Fruit fly (Drosophila melanogaster): ENCODE results near the gene CG34177.

The CG34177 gene

DNA sequence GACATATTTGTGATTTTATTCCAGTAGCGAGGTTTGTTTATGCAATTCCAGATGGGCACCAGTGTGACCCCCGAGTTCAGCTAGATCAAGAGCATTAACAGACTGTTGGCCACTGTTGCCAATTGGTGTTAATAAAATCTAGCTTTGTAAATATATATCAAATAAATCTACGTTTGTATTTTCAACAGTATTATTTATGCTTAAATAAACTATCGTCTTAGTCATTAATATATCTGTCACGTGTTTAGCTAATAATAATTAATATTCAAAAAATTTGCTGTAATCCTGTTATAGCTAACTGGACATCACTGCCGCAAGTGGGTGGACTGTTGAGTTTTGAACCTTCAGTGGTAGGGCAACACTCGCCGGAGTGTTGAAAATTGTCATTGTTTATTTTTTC lies 25.8 kb downstream of the CG34177 start, which contains the start of the genes mRpL27 and CG15435 (continued):
- TF ChIP-seq CG15479 (GFP tag; optimal IDR thresholded peaks at IDR 0.05): peak; percentile 70
- TF ChIP-seq CG2712 (tag; optimal IDR thresholded peaks at IDR 0.05): peak; percentile 59
- TF ChIP-seq Tbp (GFP tag; optimal IDR thresholded peaks at IDR 0.05): no peak
- TF ChIP-seq CG10147 (GFP tag; optimal IDR thresholded peaks at IDR 0.05): peak; percentile 54
- TF ChIP-seq NK7.1 (GFP tag; optimal IDR thresholded peaks at IDR 0.05): no peak
- TF ChIP-seq run (tag; optimal IDR thresholded peaks at IDR 0.05): no peak
- no peak for TF ChIP-seq pita (GFP tag; optimal IDR thresholded peaks at IDR 0.05)
- TF ChIP-seq CG9932 (GFP tag; IDR thresholded peaks at IDR 0.05): peak; percentile 48
- TF ChIP-seq HLH54F (GFP tag; optimal IDR thresholded peaks at IDR 0.05): peak; percentile 32
- peak; percentile 31 for TF ChIP-seq CG34376 (GFP tag; optimal IDR thresholded peaks at IDR 0.05)
- peak; percentile 35 for TF ChIP-seq BEAF-32 (GFP tag; optimal IDR thresholded peaks at IDR 0.05)
- TF ChIP-seq sd (tag; optimal IDR thresholded peaks at IDR 0.05): peak; percentile 0
- TF ChIP-seq gcm2 (GFP tag; optimal IDR thresholded peaks at IDR 0.05): no peak
- TF ChIP-seq CG30020 (tag; optimal IDR thresholded peaks at IDR 0.05): peak; percentile 48
- TF ChIP-seq CG7963 (GFP tag; IDR thresholded peaks at IDR 0.05; ENCODE audit: partially characterized antibody): no peak
- peak; percentile 42 for TF ChIP-seq CG4328 (GFP tag; optimal IDR thresholded peaks at IDR 0.05)
- no peak for TF ChIP-seq CG11723 (GFP tag; optimal IDR thresholded peaks at IDR 0.05)
- TF ChIP-seq CG5180 (GFP tag; optimal IDR thresholded peaks at IDR 0.05): no peak
- TF ChIP-seq lmd (GFP tag; IDR thresholded peaks at IDR 0.05): no peak
- no peak for TF ChIP-seq CG4360 (GFP tag; IDR thresholded peaks at IDR 0.05)
- TF ChIP-seq TFAM (GFP tag; optimal IDR thresholded peaks at IDR 0.05): no peak
- no peak for TF ChIP-seq Atf-2 (GFP tag; optimal IDR thresholded peaks at IDR 0.05)
- TF ChIP-seq CG33213 (GFP tag; optimal IDR thresholded peaks at IDR 0.05): no peak
- peak; percentile 7 for TF ChIP-seq CG17385 (GFP tag; optimal IDR thresholded peaks at IDR 0.05)
- peak; percentile 62 for TF ChIP-seq vvl (GFP tag; IDR thresholded peaks at IDR 0.05)
- TF ChIP-seq CG43689 (GFP tag; IDR thresholded peaks at IDR 0.05): no peak
- peak in 1 of 2 experiments; percentile 95 for TF ChIP-seq Pdp1 (GFP tag; optimal IDR thresholded peaks at IDR 0.05)
- no peak for TF ChIP-seq H15 (GFP tag; IDR thresholded peaks at IDR 0.05)
- TF ChIP-seq CG10209 (GFP tag; optimal IDR thresholded peaks at IDR 0.05): peak; percentile 7
- peak; percentile 75 for TF ChIP-seq trem (tag; optimal IDR thresholded peaks at IDR 0.05)
- peak; percentile 68 for TF ChIP-seq CG12391 (tag; optimal IDR thresholded peaks at IDR 0.05)
- TF ChIP-seq CG2678 (tag; optimal IDR thresholded peaks at IDR 0.05): peak; percentile 53
- peak; percentile 75 for TF ChIP-seq pzg (GFP tag; optimal IDR thresholded peaks at IDR 0.05)
- peak; percentile 63 for TF ChIP-seq Hsf (GFP tag; optimal IDR thresholded peaks at IDR 0.05)
- no peak for TF ChIP-seq CG11247 (GFP tag; IDR thresholded peaks at IDR 0.05)
- TF ChIP-seq CG3065 (GFP tag; optimal IDR thresholded peaks at IDR 0.05): no peak
- TF ChIP-seq toy (GFP tag; IDR thresholded peaks at IDR 0.05): no peak
- TF ChIP-seq z (GFP tag; IDR thresholded peaks at IDR 0.05): no peak
- TF ChIP-seq slbo (GFP tag; IDR thresholded peaks at IDR 0.05): peak; percentile 55; the same call in 1 of the 2 replicates
- TF ChIP-seq prd (optimal IDR thresholded peaks at IDR 0.05): no peak
- peak; percentile 28; the same call in 1 of the 3 replicates for TF ChIP-seq prd (GFP tag; IDR thresholded peaks at IDR 0.05)
- peak; percentile 37 for TF ChIP-seq chn (GFP tag; optimal IDR thresholded peaks at IDR 0.05)
- no peak for TF ChIP-seq CG11456 (GFP tag; IDR thresholded peaks at IDR 0.05)
- TF ChIP-seq CG8359 (GFP tag; optimal IDR thresholded peaks at IDR 0.05; ENCODE audit: borderline replicate concordance): no peak
- TF ChIP-seq Hr39 (optimal IDR thresholded peaks at IDR 0.05): no peak
- TF ChIP-seq CG30403 (GFP tag; optimal IDR thresholded peaks at IDR 0.05): peak; percentile 54
- no peak for TF ChIP-seq CG13624 (GFP tag; optimal IDR thresholded peaks at IDR 0.05)
- no peak for TF ChIP-seq CG6854 (GFP tag; optimal IDR thresholded peaks at IDR 0.05)
- TF ChIP-seq CG8290 (GFP tag; optimal IDR thresholded peaks at IDR 0.05): peak; percentile 16
- peak in 1 of 2 experiments; percentile 36 for TF ChIP-seq CG8290 (tag; optimal IDR thresholded peaks at IDR 0.05)
- TF ChIP-seq CG13296 (GFP tag; optimal IDR thresholded peaks at IDR 0.05): peak; percentile 38
- TF ChIP-seq CG2116 (GFP tag; optimal IDR thresholded peaks at IDR 0.05): peak; percentile 41

All from whole organism, embryonic.